Worm (Caenorhabditis elegans): ENCODE measurements around the gene clec-153.
A peak's percentile ranks its signal among the peaks of the same experiment; 100 is the strongest.

Gene clec-153

DNA sequence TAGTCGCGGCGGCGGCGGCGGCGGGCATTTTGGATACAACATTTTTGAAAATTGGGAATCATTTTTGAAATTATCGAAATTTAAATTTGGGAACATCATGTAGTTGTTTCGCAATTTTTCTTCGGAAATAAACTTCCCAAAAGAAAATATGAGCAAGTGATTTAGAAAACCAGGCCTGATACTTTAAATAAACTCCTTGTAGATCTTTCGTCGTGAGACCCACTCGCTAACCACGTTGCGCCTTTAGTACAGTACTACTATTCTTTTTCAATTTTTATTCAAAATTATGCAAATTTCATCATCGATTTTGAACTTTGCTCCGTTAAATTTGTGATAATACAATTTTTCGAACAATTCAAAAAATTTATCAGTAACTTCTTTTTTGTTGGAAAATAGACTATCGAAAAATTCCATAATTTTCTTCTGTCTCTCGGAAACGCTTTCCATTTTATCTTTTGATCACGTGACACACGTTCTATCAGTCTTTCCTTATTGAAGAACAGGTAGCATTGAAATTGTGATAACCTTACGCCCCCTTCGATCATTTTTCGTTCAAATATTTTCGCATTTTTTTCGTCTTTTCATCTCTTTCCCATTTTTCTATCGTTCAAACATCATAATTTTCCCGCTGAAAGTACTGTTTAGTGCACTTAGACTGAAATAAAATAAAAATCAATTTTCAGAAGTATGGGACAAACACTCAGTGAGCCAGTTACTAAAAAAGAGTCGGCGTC lies 14.9 kb downstream of the clec-153 start, which contains the start of gene ppm-2 (continued):
- no peak for TF ChIP-seq nhr-76 (tag; optimal IDR thresholded peaks at IDR 0.05)
- TF ChIP-seq nhr-85 (tag) = no peak
- no peak for TF ChIP-seq fkh-8 (tag; optimal IDR thresholded peaks at IDR 0.05)
- TF ChIP-seq mab-9 (GFP tag; IDR thresholded peaks at IDR 0.05) = no peak
- no peak for TF ChIP-seq mdl-1 (tag; optimal IDR thresholded peaks at IDR 0.05)
- no peak for TF ChIP-seq sox-4 (tag; optimal IDR thresholded peaks at IDR 0.05)
- TF ChIP-seq unc-30 (tag; optimal IDR thresholded peaks at IDR 0.05) = no peak
- TF ChIP-seq nhr-20 (tag; optimal IDR thresholded peaks at IDR 0.05) = peak; percentile 15
- no peak for TF ChIP-seq lin-39 (tag; optimal IDR thresholded peaks at IDR 0.05)
- TF ChIP-seq alr-1 (tag; optimal IDR thresholded peaks at IDR 0.05; ENCODE audit: borderline replicate concordance) = no peak
- TF ChIP-seq unc-98 (GFP tag; IDR thresholded peaks at IDR 0.05) = no peak
- no peak for TF ChIP-seq xbp-1 (tag; optimal IDR thresholded peaks at IDR 0.05)
- TF ChIP-seq nhr-12 (tag; optimal IDR thresholded peaks at IDR 0.05) = no peak
- TF ChIP-seq lsy-2 (tag; optimal IDR thresholded peaks at IDR 0.05) = no peak
- no peak for TF ChIP-seq ceh-63 (GFP tag; optimal IDR thresholded peaks at IDR 0.05)
- no peak for TF ChIP-seq unc-62 (GFP tag; optimal IDR thresholded peaks at IDR 0.05)
- TF ChIP-seq dpl-1 (GFP tag; optimal IDR thresholded peaks at IDR 0.05) = no peak
- TF ChIP-seq blmp-1 (tag; optimal IDR thresholded peaks at IDR 0.05) = peak; percentile 69
- TF ChIP-seq mep-1 (tag; optimal IDR thresholded peaks at IDR 0.05) = no peak
- TF ChIP-seq snpc-4 (tag; optimal IDR thresholded peaks at IDR 0.05) = no peak
- TF ChIP-seq nhr-71 (tag; optimal IDR thresholded peaks at IDR 0.05) = no peak
- peak; percentile 39; the same call in 1 of the 2 replicates for TF ChIP-seq nhr-19 (GFP tag; conservative IDR thresholded peaks at IDR 0.05)
- no peak for TF ChIP-seq F16B12.6 (tag; optimal IDR thresholded peaks at IDR 0.05)
- TF ChIP-seq lin-13 (GFP tag; optimal IDR thresholded peaks at IDR 0.05) = no peak
- TF ChIP-seq efl-3 (GFP tag; optimal IDR thresholded peaks at IDR 0.05) = no peak
- peak; percentile 44 for TF ChIP-seq elt-2 (tag; optimal IDR thresholded peaks at IDR 0.05)

DNA sequence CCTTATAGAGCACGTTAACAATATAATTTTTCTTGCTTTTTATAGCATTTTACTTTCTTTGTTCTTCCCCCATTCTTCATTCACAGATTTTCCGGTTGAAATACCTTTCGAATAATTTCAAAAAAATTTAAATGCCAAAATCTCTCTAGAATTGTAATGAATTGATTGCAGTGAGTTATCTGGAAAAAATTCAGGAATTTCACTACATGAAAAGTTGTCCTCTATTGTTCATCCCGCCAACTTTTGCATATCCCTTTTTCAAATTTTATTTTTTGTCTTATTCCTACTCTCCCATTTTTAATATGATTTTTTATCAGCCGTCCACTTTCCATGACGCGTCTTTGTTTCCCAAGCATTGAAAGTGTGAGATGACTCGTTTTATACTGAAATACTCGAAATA lies 18.3 kb downstream of the clec-153 start:
- TF ChIP-seq nhr-28 (tag; optimal IDR thresholded peaks at IDR 0.05) (no peak), hlh-4 (tag; optimal IDR thresholded peaks at IDR 0.05) (no peak), nhr-77 (tag; optimal IDR thresholded peaks at IDR 0.05) (no peak), nhr-12 (tag; optimal IDR thresholded peaks at IDR 0.05) (no peak), zag-1 (tag; optimal IDR thresholded peaks at IDR 0.05) (no peak)

DNA sequence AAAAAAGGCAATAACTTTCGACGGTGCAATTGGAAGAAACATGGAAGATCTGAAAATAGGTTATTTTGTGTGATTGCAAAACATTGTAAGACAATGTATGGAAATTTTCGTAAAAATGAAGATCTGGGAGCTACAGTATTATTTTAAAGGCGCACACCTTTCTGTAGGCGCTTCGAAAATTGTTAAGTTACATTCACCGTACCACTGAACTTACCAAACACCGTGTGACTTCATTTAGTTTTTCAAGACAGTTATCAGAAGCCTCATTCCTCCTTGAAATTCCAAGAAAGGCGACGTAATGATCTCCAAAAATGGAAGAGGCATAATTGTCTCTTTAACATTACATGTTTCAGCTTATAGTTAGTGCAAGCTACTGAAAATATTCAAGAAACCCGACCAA lies 18.9 kb downstream of the clec-153 start:
- TF ChIP-seq alr-1 (tag; optimal IDR thresholded peaks at IDR 0.05; ENCODE audit: borderline replicate concordance) (no peak), nhr-85 (tag) (peak; percentile 47), ets-5 (GFP tag; IDR thresholded peaks at IDR 0.05) (no peak), elt-2 (tag; optimal IDR thresholded peaks at IDR 0.05) (peak; percentile 0), ceh-90 (tag; optimal IDR thresholded peaks at IDR 0.05) (no peak)

DNA sequence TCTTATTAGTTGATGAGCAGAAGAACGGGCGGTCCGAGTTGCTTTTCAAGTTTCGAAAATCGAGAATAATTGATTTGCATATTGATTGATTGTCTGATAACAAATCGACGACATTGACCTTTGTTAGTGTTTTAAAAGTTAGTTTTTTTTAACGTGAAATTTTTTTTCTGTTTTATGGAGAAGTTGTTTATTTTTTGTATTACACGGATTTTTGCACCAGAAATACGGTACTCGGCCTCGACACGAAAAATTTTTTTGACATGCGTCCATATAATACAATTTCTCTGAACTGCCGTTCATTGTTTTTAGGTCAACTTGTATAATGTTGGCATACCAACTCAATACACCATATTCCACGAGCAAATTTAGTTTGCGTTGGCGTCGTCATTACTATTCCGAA lies 20.4 kb downstream of the clec-153 start, which contains the start of gene T23F11.2:
T23F11.2 (minus strand) TSS at position 101 of the 400 bp plus-strand sequence.
- no peak for TF ChIP-seq lin-35 (GFP tag; optimal IDR thresholded peaks at IDR 0.05)
- TF ChIP-seq unc-62 (GFP tag; optimal IDR thresholded peaks at IDR 0.05) = no peak
- no peak for TF ChIP-seq ceh-82 (tag; optimal IDR thresholded peaks at IDR 0.05)
- no peak for TF ChIP-seq nhr-28 (tag; optimal IDR thresholded peaks at IDR 0.05)
- no peak for TF ChIP-seq tbx-2 (tag; optimal IDR thresholded peaks at IDR 0.05)
- TF ChIP-seq lin-39 (tag; optimal IDR thresholded peaks at IDR 0.05) = no peak
- no peak for TF ChIP-seq mef-2 (tag; optimal IDR thresholded peaks at IDR 0.05)
- TF ChIP-seq lin-15B (tag; optimal IDR thresholded peaks at IDR 0.05) = no peak
- no peak for TF ChIP-seq egl-13 (tag; optimal IDR thresholded peaks at IDR 0.05)
- no peak for TF ChIP-seq zag-1 (tag; optimal IDR thresholded peaks at IDR 0.05)
- TF ChIP-seq ztf-11 (tag; optimal IDR thresholded peaks at IDR 0.05) = no peak
- no peak for TF ChIP-seq dsc-1 (tag; optimal IDR thresholded peaks at IDR 0.05)
- TF ChIP-seq unc-98 (GFP tag; IDR thresholded peaks at IDR 0.05) = no peak

Data from whole organism, L1 larva.